Worm (Caenorhabditis elegans): Measurements from ENCODE around the gene F53E2.2.

Gene F53E2.2

ce11 chrV:1435106-1435505, 39.8 kb upstream of the F53E2.2 start:
- no peak for TF ChIP-seq ama-1 (optimal IDR thresholded peaks at IDR 0.05)
- no peak for TF ChIP-seq ets-7 (tag; optimal IDR thresholded peaks at IDR 0.05)
- no peak for TF ChIP-seq sea-1 (GFP tag; conservative IDR thresholded peaks at IDR 0.05)
- TF ChIP-seq hnd-1 (tag; optimal IDR thresholded peaks at IDR 0.05), result no peak
- no peak for TF ChIP-seq tbx-11 (GFP tag; IDR thresholded peaks at IDR 0.05)
- no peak for TF ChIP-seq scrt-1 (GFP tag; IDR thresholded peaks at IDR 0.05)
- TF ChIP-seq ceh-13 (GFP tag; optimal IDR thresholded peaks at IDR 0.05), result no peak
- no peak for TF ChIP-seq hmg-4 (GFP tag; optimal IDR thresholded peaks at IDR 0.05)
- TF ChIP-seq tra-4 (tag; optimal IDR thresholded peaks at IDR 0.05), result no peak
- no peak for TF ChIP-seq tbx-37 (GFP tag; conservative IDR thresholded peaks at IDR 0.05)
- TF ChIP-seq ceh-36 (tag; optimal IDR thresholded peaks at IDR 0.05), result no peak
- no peak for TF ChIP-seq hmbx-1 (tag; optimal IDR thresholded peaks at IDR 0.05)
- no peak for TF ChIP-seq aly-1 (tag; optimal IDR thresholded peaks at IDR 0.05)
- TF ChIP-seq F13C5.2 (tag; optimal IDR thresholded peaks at IDR 0.05), result no peak
- no peak for TF ChIP-seq pes-1 (GFP tag; IDR thresholded peaks at IDR 0.05)
- no peak for TF ChIP-seq flt-1 (GFP tag; IDR thresholded peaks at IDR 0.05)
- TF ChIP-seq B0310.2 (tag; optimal IDR thresholded peaks at IDR 0.05), result no peak

DNA sequence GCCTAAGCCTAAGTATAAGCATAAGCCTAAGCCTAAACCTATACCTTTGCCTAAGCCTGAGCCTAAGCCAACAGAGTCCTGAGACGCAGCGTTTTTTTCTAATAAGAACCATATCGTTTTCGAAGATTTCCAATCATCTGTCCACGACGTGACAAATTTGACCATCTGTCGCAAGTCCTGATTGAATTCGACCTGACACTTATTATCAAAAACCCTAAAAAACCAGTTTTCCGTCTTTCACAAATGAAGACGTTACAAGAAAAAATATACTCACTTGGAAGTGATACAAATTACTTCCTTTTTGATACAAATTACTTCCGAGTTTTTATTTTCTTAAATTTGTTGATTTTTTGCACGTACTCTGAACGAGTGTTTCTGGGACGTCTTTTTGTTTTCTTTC, 36.7 kb upstream of the F53E2.2 start:
- no peak for TF ChIP-seq scrt-1 (GFP tag; IDR thresholded peaks at IDR 0.05)
- TF ChIP-seq aly-1 (tag; optimal IDR thresholded peaks at IDR 0.05), result no peak
- no peak for TF ChIP-seq sea-1 (GFP tag; conservative IDR thresholded peaks at IDR 0.05)
- TF ChIP-seq ceh-13 (GFP tag; optimal IDR thresholded peaks at IDR 0.05), result no peak
- no peak for TF ChIP-seq F13C5.2 (tag; optimal IDR thresholded peaks at IDR 0.05)
- no peak for TF ChIP-seq hmbx-1 (tag; optimal IDR thresholded peaks at IDR 0.05)
- TF ChIP-seq tra-4 (tag; optimal IDR thresholded peaks at IDR 0.05), result no peak
- TF ChIP-seq tbx-37 (GFP tag; conservative IDR thresholded peaks at IDR 0.05), result no peak
- no peak for TF ChIP-seq hmg-4 (GFP tag; optimal IDR thresholded peaks at IDR 0.05)
- TF ChIP-seq ama-1 (optimal IDR thresholded peaks at IDR 0.05), result no peak
- TF ChIP-seq hnd-1 (tag; optimal IDR thresholded peaks at IDR 0.05), result no peak
- TF ChIP-seq ceh-36 (tag; optimal IDR thresholded peaks at IDR 0.05), result no peak
- no peak for TF ChIP-seq flt-1 (GFP tag; IDR thresholded peaks at IDR 0.05)
- no peak for TF ChIP-seq tbx-11 (GFP tag; IDR thresholded peaks at IDR 0.05)

- TF ChIP-seq aly-1 (tag; optimal IDR thresholded peaks at IDR 0.05) (no peak), ets-7 (tag; optimal IDR thresholded peaks at IDR 0.05) (no peak), tra-4 (tag; optimal IDR thresholded peaks at IDR 0.05) (no peak), F13C5.2 (tag; optimal IDR thresholded peaks at IDR 0.05) (no peak), pes-1 (GFP tag; IDR thresholded peaks at IDR 0.05) (no peak), hmg-4 (GFP tag; optimal IDR thresholded peaks at IDR 0.05) (no peak), hmbx-1 (tag; optimal IDR thresholded peaks at IDR 0.05) (no peak), B0310.2 (tag; optimal IDR thresholded peaks at IDR 0.05) (no peak), flt-1 (GFP tag; IDR thresholded peaks at IDR 0.05) (no peak)
Observed at ce11 chrV:1438832-1439231, 36.1 kb upstream of the F53E2.2 start, which contains the start of gene R09B5.11. Gene R09B5.11, plus strand, starts transcription at chrV:1439205.

DNA sequence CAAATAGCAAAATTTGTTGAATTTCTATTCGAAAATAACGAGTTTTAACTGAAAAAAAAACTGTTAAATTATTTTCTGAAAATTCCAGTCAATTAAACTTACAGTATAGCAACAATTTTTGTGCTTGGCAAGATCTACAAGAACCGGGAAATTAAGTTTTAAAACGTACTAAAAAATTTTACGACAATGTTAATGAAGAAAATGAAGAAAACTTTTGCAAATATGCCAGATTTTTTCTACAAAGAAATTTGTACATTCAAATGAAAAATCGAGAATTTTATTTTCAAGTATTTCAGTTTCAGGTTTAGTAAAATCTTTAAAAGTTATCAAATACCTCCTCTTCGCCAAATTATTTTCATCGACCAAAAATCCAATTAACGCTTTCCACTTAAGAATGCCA, 32.8 kb upstream of the F53E2.2 start, which contains the start of gene cnc-11:
Gene cnc-11, plus strand, starts transcription at position 301 of the 400 bp plus-strand sequence.
- TF ChIP-seq tbx-11 (GFP tag; IDR thresholded peaks at IDR 0.05) (no peak), aly-1 (tag; optimal IDR thresholded peaks at IDR 0.05) (no peak), tbx-37 (GFP tag; conservative IDR thresholded peaks at IDR 0.05) (no peak), flt-1 (GFP tag; IDR thresholded peaks at IDR 0.05) (no peak), hmbx-1 (tag; optimal IDR thresholded peaks at IDR 0.05) (no peak), scrt-1 (GFP tag; IDR thresholded peaks at IDR 0.05) (no peak), tra-4 (tag; optimal IDR thresholded peaks at IDR 0.05) (no peak), F13C5.2 (tag; optimal IDR thresholded peaks at IDR 0.05) (no peak), sea-1 (GFP tag; conservative IDR thresholded peaks at IDR 0.05) (no peak), ets-7 (tag; optimal IDR thresholded peaks at IDR 0.05) (no peak)

DNA sequence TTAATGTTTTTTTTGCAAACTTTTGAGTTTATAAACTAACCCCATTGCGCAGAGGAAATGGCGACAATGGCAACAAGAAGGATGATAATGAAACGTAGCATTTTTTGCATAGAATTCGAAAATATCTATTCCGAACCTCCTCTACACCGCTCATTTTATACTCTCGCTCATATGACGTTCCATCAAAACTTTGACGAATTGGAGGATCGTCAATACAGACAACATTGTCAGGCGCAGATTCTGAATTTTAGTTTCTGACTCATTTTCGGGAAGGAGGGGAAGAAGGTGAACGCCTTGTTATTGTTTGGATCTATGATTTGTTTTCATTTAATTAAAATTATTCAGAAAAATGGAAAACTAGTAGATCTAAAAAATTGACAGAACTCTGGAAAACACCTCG, 30.7 kb upstream of the F53E2.2 start, which contains the start of gene cnc-1:
Gene cnc-1, minus strand, starts transcription at position 101 of the 400 bp plus-strand sequence.
- no peak for TF ChIP-seq F13C5.2 (tag; optimal IDR thresholded peaks at IDR 0.05)
- TF ChIP-seq pes-1 (GFP tag; IDR thresholded peaks at IDR 0.05), result no peak
- TF ChIP-seq aly-1 (tag; optimal IDR thresholded peaks at IDR 0.05), result no peak
- no peak for TF ChIP-seq hmg-4 (GFP tag; optimal IDR thresholded peaks at IDR 0.05)
- no peak for TF ChIP-seq B0310.2 (tag; optimal IDR thresholded peaks at IDR 0.05)
- no peak for TF ChIP-seq ama-1 (optimal IDR thresholded peaks at IDR 0.05)
- TF ChIP-seq sea-1 (GFP tag; conservative IDR thresholded peaks at IDR 0.05), result no peak
- no peak for TF ChIP-seq tbx-37 (GFP tag; conservative IDR thresholded peaks at IDR 0.05)
- no peak for TF ChIP-seq ets-7 (tag; optimal IDR thresholded peaks at IDR 0.05)
- no peak for TF ChIP-seq hmbx-1 (tag; optimal IDR thresholded peaks at IDR 0.05)

- TF ChIP-seq ceh-13 (GFP tag; optimal IDR thresholded peaks at IDR 0.05), result no peak
- no peak for TF ChIP-seq ceh-36 (tag; optimal IDR thresholded peaks at IDR 0.05)
- no peak for TF ChIP-seq tbx-37 (GFP tag; conservative IDR thresholded peaks at IDR 0.05)
- TF ChIP-seq B0310.2 (tag; optimal IDR thresholded peaks at IDR 0.05), result no peak
- no peak for TF ChIP-seq pes-1 (GFP tag; IDR thresholded peaks at IDR 0.05)
- TF ChIP-seq scrt-1 (GFP tag; IDR thresholded peaks at IDR 0.05), result no peak
- TF ChIP-seq hnd-1 (tag; optimal IDR thresholded peaks at IDR 0.05), result no peak
- TF ChIP-seq hmg-4 (GFP tag; optimal IDR thresholded peaks at IDR 0.05), result no peak
- TF ChIP-seq tbx-11 (GFP tag; IDR thresholded peaks at IDR 0.05), result no peak
- no peak for TF ChIP-seq aly-1 (tag; optimal IDR thresholded peaks at IDR 0.05)
- TF ChIP-seq flt-1 (GFP tag; IDR thresholded peaks at IDR 0.05), result no peak
Observed at ce11 chrV:1445081-1445480, 29.8 kb upstream of the F53E2.2 start, which contains the start of gene cnc-5. Gene cnc-5, plus strand, starts transcription at chrV:1445381.

DNA sequence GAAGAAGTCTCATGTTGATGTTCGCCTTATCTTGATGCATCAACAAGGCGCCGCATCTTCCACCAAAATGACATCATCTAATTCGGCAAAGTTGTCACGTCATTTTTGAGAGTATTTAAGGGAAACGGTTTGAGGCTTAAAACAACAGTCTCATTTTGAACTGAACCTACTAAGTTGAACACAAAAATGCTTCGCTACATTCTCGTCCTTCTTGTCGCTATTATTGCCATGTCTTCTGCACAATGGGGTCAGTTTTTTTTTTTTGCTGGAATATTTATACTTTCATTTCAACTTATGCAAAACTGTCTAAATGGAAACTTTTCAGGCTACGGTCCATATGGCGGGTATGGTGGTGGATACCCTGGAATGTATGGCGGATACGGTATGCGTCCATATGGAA, 27.8 kb upstream of the F53E2.2 start, which contains the start of gene cnc-4:
Gene cnc-4, plus strand, starts transcription at position 117 of the 400 bp plus-strand sequence.
- TF ChIP-seq tbx-11 (GFP tag; IDR thresholded peaks at IDR 0.05), result no peak
- TF ChIP-seq ceh-13 (GFP tag; optimal IDR thresholded peaks at IDR 0.05), result no peak
- no peak for TF ChIP-seq flt-1 (GFP tag; IDR thresholded peaks at IDR 0.05)
- TF ChIP-seq tbx-37 (GFP tag; conservative IDR thresholded peaks at IDR 0.05), result no peak
- no peak for TF ChIP-seq sea-1 (GFP tag; conservative IDR thresholded peaks at IDR 0.05)
- no peak for TF ChIP-seq ceh-36 (tag; optimal IDR thresholded peaks at IDR 0.05)
- no peak for TF ChIP-seq hmbx-1 (tag; optimal IDR thresholded peaks at IDR 0.05)
- no peak for TF ChIP-seq hnd-1 (tag; optimal IDR thresholded peaks at IDR 0.05)
- TF ChIP-seq F13C5.2 (tag; optimal IDR thresholded peaks at IDR 0.05), result no peak
- TF ChIP-seq scrt-1 (GFP tag; IDR thresholded peaks at IDR 0.05), result no peak
- TF ChIP-seq ama-1 (optimal IDR thresholded peaks at IDR 0.05), result no peak
